Fruit fly (Drosophila melanogaster) whole organism, embryonic: ENCODE measurements around the gene Ir68b.

Experiments
- Ada2b ChIP-seq: fragments of 200-800 bp; sonication (Bioruptor generic); IDR thresholded peaks from 2 replicates; pipeline ENCODE4 v1.3.6; 2022; ENCODE audit warnings: missing biosample characterization, missing genetic modification characterization
- Aef1 ChIP-seq: fragments of 200-800 bp; sonication (Bioruptor generic); IDR thresholded peaks from 3 replicates; pipeline ENCODE4 v1.3.6; 2022; ENCODE audit warnings: missing biosample characterization, missing genetic modification characterization
- CG11398 ChIP-seq: fragments of 200-800 bp; sonication (Bioruptor generic); optimal IDR thresholded peaks from 2 replicates; lab custom pipeline; 2016; ENCODE audit warnings: missing biosample characterization, missing genetic modification characterization
- CG13894 ChIP-seq: fragments of 200-800 bp; sonication (Bioruptor generic); optimal IDR thresholded peaks from 3 replicates; lab custom pipeline; 2018; ENCODE audit warnings: missing biosample characterization, mild to moderate bottlenecking, missing genetic modification characterization, moderate library complexity
- CG14050 ChIP-seq: fragments of 200-800 bp; sonication (Bioruptor generic); IDR thresholded peaks from 3 replicates; pipeline ENCODE4 v1.3.6; 2022; ENCODE audit warnings: missing biosample characterization, missing genetic modification characterization
- CG14860 ChIP-seq: fragments of 200-800 bp; sonication (Bioruptor generic); IDR thresholded peaks from 3 replicates; pipeline ENCODE4 v1.3.6; 2022; ENCODE audit warnings: missing biosample characterization, missing genetic modification characterization; ENCODE audit not compliant: partially characterized antibody
- Oli ChIP-seq: fragments of 200-800 bp; sonication (Bioruptor generic); optimal IDR thresholded peaks from 2 replicates; lab custom pipeline; 2018; ENCODE audit warnings: missing biosample characterization, mild to moderate bottlenecking, missing genetic modification characterization, moderate library complexity
- croc ChIP-seq: fragments of 200-800 bp; sonication (Bioruptor generic); conservative IDR thresholded peaks from 3 replicates; pipeline ENCODE4 v1.3.6; 2022; ENCODE audit warnings: missing biosample characterization, missing genetic modification characterization
- crp ChIP-seq, 2 experiments: fragments of 200-800 bp; sonication (Bioruptor generic); optimal IDR thresholded peaks; 2 replicates in 1 of 2; 3 replicates in 1 of 2; lab custom pipeline; 2017; ENCODE audit warnings: missing biosample characterization in 2 of 2, missing genetic modification characterization in 2 of 2, mild to moderate bottlenecking in 1 of 2, moderate library complexity in 1 of 2
- gsb-n ChIP-seq: fragments of 200-800 bp; sonication (Bioruptor generic); optimal IDR thresholded peaks from 3 replicates; lab custom pipeline; 2018; ENCODE audit warnings: missing biosample characterization, mild to moderate bottlenecking, missing genetic modification characterization
- jigr1 ChIP-seq: fragments of 200-800 bp; sonication (Bioruptor generic); IDR thresholded peaks from 3 replicates; pipeline ENCODE4 v1.3.6; 2022; ENCODE audit warnings: missing biosample characterization, missing genetic modification characterization
- pita ChIP-seq: fragments of 200-800 bp; sonication (Bioruptor generic); optimal IDR thresholded peaks from 2 replicates; lab custom pipeline; 2017; ENCODE audit warnings: missing biosample characterization, mild to moderate bottlenecking, missing genetic modification characterization
- psq ChIP-seq: fragments of 200-800 bp; sonication (Bioruptor generic); optimal IDR thresholded peaks from 2 replicates; lab custom pipeline; 2017; ENCODE audit warnings: missing biosample characterization, missing genetic modification characterization
- tx ChIP-seq: fragments of 200-800 bp; sonication (Bioruptor generic); optimal IDR thresholded peaks from 2 replicates; lab custom pipeline; 2016; ENCODE audit warnings: missing biosample characterization, missing genetic modification characterization

- TF ChIP-seq CG11398 (GFP tag; lab: Kevin White, UChicago) (no peak), Oli (tag; lab: Kevin White, UChicago) (no peak), gsb-n (tag; lab: Kevin White, UChicago) (no peak), psq (GFP tag; lab: Kevin White, UChicago) (no peak), CG13894 (no peak), jigr1 (GFP tag; lab: Robert Waterston, UW) (no peak), CG14050 (no peak), Ada2b (GFP tag; lab: Robert Waterston, UW) (no peak), crp (GFP tag; optimal IDR thresholded peaks at IDR 0.05; lab: Kevin White, UChicago) (no peak), CG14860 (GFP tag; lab: Robert Waterston, UW) (peak; percentile 48; the same call in 1 of the 3 replicates), Aef1 (GFP tag; lab: Robert Waterston, UW) (no peak), croc (GFP tag; lab: Robert Waterston, UW) (no peak), tx (GFP tag; lab: Kevin White, UChicago) (no peak), pita (no peak)
Observed at dm6 chr3L:12145709-12146694, 18.8 kb upstream of the Ir68b start, which contains the start of the genes eIF3l and Nrx-IV.
